Fruit fly (Drosophila melanogaster): Measurements from ENCODE around the gene Abd-B.
A peak's percentile ranks its signal among the peaks of the same experiment; 100 is the strongest.

Abd-B gene

dm6 chr3R:16996059-16996959 is 24.3 kb upstream of the Abd-B start, which contains the start of the genes EMC2A and CG3534:
EMC2A (minus strand) TSS chr3R:16996071.
CG3534 (plus strand) TSS chr3R:16996446.
- no peak for TF ChIP-seq CG7786 (GFP tag; optimal IDR thresholded peaks at IDR 0.05)
- TF ChIP-seq H15 (GFP tag; IDR thresholded peaks at IDR 0.05): no peak
- no peak for TF ChIP-seq ci (GFP tag; IDR thresholded peaks at IDR 0.05)
- TF ChIP-seq br (optimal IDR thresholded peaks at IDR 0.05): no peak
- no peak for TF ChIP-seq slbo (GFP tag; IDR thresholded peaks at IDR 0.05)
- no peak for TF ChIP-seq nmo (GFP tag; optimal IDR thresholded peaks at IDR 0.05)
- TF ChIP-seq her (GFP tag; optimal IDR thresholded peaks at IDR 0.05): no peak
- no peak for TF ChIP-seq CG6765 (GFP tag; optimal IDR thresholded peaks at IDR 0.05)
- TF ChIP-seq Pdp1 (GFP tag; optimal IDR thresholded peaks at IDR 0.05): peak; percentile 18 to 26
- no peak for TF ChIP-seq CG10209 (GFP tag; optimal IDR thresholded peaks at IDR 0.05)
- no peak for TF ChIP-seq CG1233 (GFP tag; optimal IDR thresholded peaks at IDR 0.05)
- no peak for TF ChIP-seq CG31388 (GFP tag; optimal IDR thresholded peaks at IDR 0.05)
- no peak for TF ChIP-seq CG12299 (tag; optimal IDR thresholded peaks at IDR 0.05)
- no peak for TF ChIP-seq CG3163 (GFP tag; optimal IDR thresholded peaks at IDR 0.05)
- peak; percentile 38 for TF ChIP-seq mam (GFP tag; optimal IDR thresholded peaks at IDR 0.05)
- no peak for TF ChIP-seq ken (GFP tag; IDR thresholded peaks at IDR 0.05)
- TF ChIP-seq gt (GFP tag; IDR thresholded peaks at IDR 0.05): no peak
- TF ChIP-seq Sin3A (optimal IDR thresholded peaks at IDR 0.05): peak; percentile 59
- no peak for TF ChIP-seq hb (GFP tag; IDR thresholded peaks at IDR 0.05; ENCODE audit: partially characterized antibody)
- no peak for TF ChIP-seq Oaz (GFP tag; IDR thresholded peaks at IDR 0.05)
- peak; percentile 21 for TF ChIP-seq CG1603 (tag; optimal IDR thresholded peaks at IDR 0.05)
- TF ChIP-seq CG12104 (GFP tag; optimal IDR thresholded peaks at IDR 0.05): peak; percentile 2
- no peak for TF ChIP-seq CG17328 (GFP tag; IDR thresholded peaks at IDR 0.05)
- TF ChIP-seq fd64A (GFP tag; optimal IDR thresholded peaks at IDR 0.05): no peak
- TF ChIP-seq CG7987 (GFP tag; optimal IDR thresholded peaks at IDR 0.05): no peak
- TF ChIP-seq CG30020 (tag; optimal IDR thresholded peaks at IDR 0.05): no peak
- TF ChIP-seq p53 (GFP tag; optimal IDR thresholded peaks at IDR 0.05): peak; percentile 10
- TF ChIP-seq CG34422 (GFP tag; IDR thresholded peaks at IDR 0.05): no peak
- TF ChIP-seq peb (GFP tag; IDR thresholded peaks at IDR 0.05): no peak
- TF ChIP-seq Nf-YA (GFP tag; IDR thresholded peaks at IDR 0.05): no peak
- TF ChIP-seq hbn (GFP tag; IDR thresholded peaks at IDR 0.05; ENCODE audit: partially characterized antibody): no peak
- 0 out of 2 replicates have a peak, but pooled peaks have one; percentile 14 for TF ChIP-seq unc-4 (GFP tag; IDR thresholded peaks at IDR 0.05; ENCODE audit: partially characterized antibody)
- no peak for TF ChIP-seq fu2 (GFP tag; optimal IDR thresholded peaks at IDR 0.05)
- TF ChIP-seq Antp (GFP tag; optimal IDR thresholded peaks at IDR 0.05): peak; percentile 33
- TF ChIP-seq ham (GFP tag; IDR thresholded peaks at IDR 0.05): no peak
- TF ChIP-seq MESR4 (GFP tag; optimal IDR thresholded peaks at IDR 0.05): peak; percentile 17
- no peak for TF ChIP-seq CG7745 (tag; optimal IDR thresholded peaks at IDR 0.05)
- no peak for TF ChIP-seq az2 (GFP tag; optimal IDR thresholded peaks at IDR 0.05)
- no peak for TF ChIP-seq zen (tag; optimal IDR thresholded peaks at IDR 0.05)
- no peak for TF ChIP-seq CG2889 (GFP tag; IDR thresholded peaks at IDR 0.05)
- TF ChIP-seq usp (GFP tag; optimal IDR thresholded peaks at IDR 0.05): no peak
- TF ChIP-seq Sry-δ (GFP tag; optimal IDR thresholded peaks at IDR 0.05): peak; percentile 31
- no peak for TF ChIP-seq Scr (GFP tag; IDR thresholded peaks at IDR 0.05; ENCODE audit: partially characterized antibody)
- no peak for TF ChIP-seq croc (GFP tag; conservative IDR thresholded peaks at IDR 0.05)
- no peak for TF ChIP-seq row (GFP tag; IDR thresholded peaks at IDR 0.05)
- no peak for TF ChIP-seq CG42726 (GFP tag; IDR thresholded peaks at IDR 0.05; ENCODE audit: partially characterized antibody)
- TF ChIP-seq sug (tag; optimal IDR thresholded peaks at IDR 0.05): peak; percentile 20
- no peak for TF ChIP-seq Taf1 (GFP tag; IDR thresholded peaks at IDR 0.05)
- TF ChIP-seq nom (GFP tag; optimal IDR thresholded peaks at IDR 0.05): no peak
- peak; percentile 25 for TF ChIP-seq CG30403 (GFP tag; optimal IDR thresholded peaks at IDR 0.05)

Data from whole organism, embryonic.